Fruit fly (Drosophila melanogaster) Kc167 (cell line): ENCODE measurements around the gene Rubicon.

ENCODE experiments used
- Myc ChIP-seq: fragments of >200 bp; optimal IDR thresholded peaks from 2 replicates; lab custom pipeline; 2017; ENCODE audit warnings: missing external identifiers
- Sin3A ChIP-seq: fragments of >200 bp; optimal IDR thresholded peaks from 2 replicates; lab custom pipeline; 2018; ENCODE audit warnings: missing external identifiers
- h ChIP-seq: fragments of >200 bp; optimal IDR thresholded peaks from 3 replicates; lab custom pipeline; 2018; ENCODE audit warnings: missing external identifiers
- insv ChIP-seq: fragments of >200 bp; optimal IDR thresholded peaks from 3 replicates; lab custom pipeline; 2018; ENCODE audit warnings: missing external identifiers
- psq ChIP-seq: fragments of >200 bp; optimal IDR thresholded peaks from 2 replicates; lab custom pipeline; 2017; ENCODE audit warnings: missing external identifiers

DNA sequence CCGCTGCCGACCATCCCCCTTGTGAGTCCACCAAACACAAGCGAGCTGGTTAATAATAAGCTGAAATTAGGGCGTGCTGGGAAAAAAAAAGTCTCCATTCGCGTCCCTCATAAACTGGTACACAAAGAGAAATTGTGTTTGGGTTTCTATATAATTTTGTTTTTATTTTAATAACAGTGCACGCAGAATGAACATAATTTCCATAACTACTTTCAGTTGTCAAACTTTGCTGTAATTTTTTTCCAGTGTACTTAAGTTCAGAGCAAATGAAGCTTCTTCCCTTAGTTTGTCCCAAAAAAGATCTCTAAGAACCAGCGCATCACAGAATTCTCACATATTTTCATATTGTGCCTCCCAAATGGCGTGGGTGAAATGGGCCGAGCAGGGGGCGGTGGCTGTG lies 51.2 kb downstream of the Rubicon start:
- TF ChIP-seq psq (lab: Kevin White, UChicago) (no peak), h (no peak), Sin3A (lab: Kevin White, UChicago) (no peak), Myc (lab: Kevin White, UChicago) (no peak), insv (no peak)
